Fruit fly (Drosophila melanogaster) whole organism, embryonic: ENCODE measurements around the gene tex.
A peak's percentile ranks its signal among the peaks of the same experiment; 100 is the strongest.

Experiments used
- B-H1 ChIP-seq: fragments of 200-800 bp; sonication (Bioruptor generic); IDR thresholded peaks from 3 replicates; pipeline ENCODE4 v1.3.6; 2022; ENCODE audit warnings: missing biosample characterization, missing genetic modification characterization
- CG10462 ChIP-seq: fragments of 200-800 bp; sonication (Bioruptor generic); optimal IDR thresholded peaks from 2 replicates; lab custom pipeline; 2016; ENCODE audit warnings: missing biosample characterization, missing genetic modification characterization
- CG10979 ChIP-seq: fragments of 200-800 bp; sonication (Bioruptor generic); optimal IDR thresholded peaks from 2 replicates; lab custom pipeline; 2018; ENCODE audit warnings: missing biosample characterization, mild to moderate bottlenecking, missing genetic modification characterization, moderate library complexity
- CG11398 ChIP-seq: fragments of 200-800 bp; sonication (Bioruptor generic); optimal IDR thresholded peaks from 2 replicates; lab custom pipeline; 2016; ENCODE audit warnings: missing biosample characterization, missing genetic modification characterization
- CG11456 ChIP-seq: fragments of 200-800 bp; sonication (Bioruptor generic); IDR thresholded peaks from 3 replicates; pipeline ENCODE4 v1.3.6; 2022; ENCODE audit warnings: missing biosample characterization, missing genetic modification characterization
- CG13424 ChIP-seq: fragments of 200-800 bp; sonication (Bioruptor generic); optimal IDR thresholded peaks from 2 replicates; lab custom pipeline; 2019; ENCODE audit warnings: missing biosample characterization, mild to moderate bottlenecking, missing genetic modification characterization, moderate library complexity
- CG17186 ChIP-seq: fragments of 200-800 bp; sonication (Bioruptor generic); optimal IDR thresholded peaks from 3 replicates; lab custom pipeline; 2017; ENCODE audit warnings: missing biosample characterization, missing genetic modification reagents, missing genetic modification characterization
- CG18262 ChIP-seq: fragments of 200-800 bp; optimal IDR thresholded peaks from 3 replicates; lab custom pipeline; 2019; ENCODE audit warnings: missing biosample characterization, mild to moderate bottlenecking, missing genetic modification characterization, moderate library complexity
- CG4617 ChIP-seq: fragments of 200-800 bp; sonication (Bioruptor generic); optimal IDR thresholded peaks from 3 replicates; lab custom pipeline; 2016; ENCODE audit warnings: missing biosample characterization, missing genetic modification characterization, borderline replicate concordance
- CG4820 ChIP-seq: fragments of 200-800 bp; sonication (Bioruptor generic); optimal IDR thresholded peaks from 3 replicates; lab custom pipeline; 2016; ENCODE audit warnings: missing biosample characterization, missing genetic modification characterization
- CG6654 ChIP-seq: fragments of 200-800 bp; sonication (Bioruptor generic); optimal IDR thresholded peaks from 2 replicates; lab custom pipeline; 2017; ENCODE audit warnings: missing biosample characterization, mild to moderate bottlenecking, missing genetic modification characterization
- CG7271 ChIP-seq: fragments of 200-800 bp; sonication (Bioruptor generic); optimal IDR thresholded peaks from 2 replicates; lab custom pipeline; 2018; ENCODE audit warnings: missing biosample characterization, mild to moderate bottlenecking, missing genetic modification characterization, moderate library complexity
- CG7839 ChIP-seq: fragments of 200-800 bp; sonication (Bioruptor generic); optimal IDR thresholded peaks from 3 replicates; lab custom pipeline; 2018; ENCODE audit warnings: missing biosample characterization, mild to moderate bottlenecking, missing genetic modification characterization, moderate library complexity
- CG8478 ChIP-seq: fragments of >200 bp; optimal IDR thresholded peaks from 2 replicates; lab custom pipeline; 2018
- CG9876 ChIP-seq: fragments of 200-800 bp; sonication (Bioruptor generic); optimal IDR thresholded peaks from 2 replicates; lab custom pipeline; 2016; ENCODE audit warnings: missing biosample characterization, missing genetic modification characterization
- D ChIP-seq, 2 experiments: fragments of 200-800 bp in 1 of 2; fragments of >200 bp in 1 of 2; sonication (Bioruptor generic) in 1 of 2; optimal IDR thresholded peaks; 2 replicates in 1 of 2; 3 replicates in 1 of 2; lab custom pipeline; 2017; ENCODE audit warnings: mild to moderate bottlenecking in 1 of 2, missing biosample characterization in 1 of 2, missing genetic modification characterization in 1 of 2, missing genetic modification reagents in 1 of 2
- D19A ChIP-seq: fragments of 200-800 bp; optimal IDR thresholded peaks from 3 replicates; lab custom pipeline; 2019; ENCODE audit warnings: missing biosample characterization, mild to moderate bottlenecking, missing genetic modification characterization, moderate library complexity
- Dll ChIP-seq: fragments of 200-800 bp; sonication (Bioruptor generic); IDR thresholded peaks from 4 replicates; pipeline ENCODE4 v1.3.6; 2022; ENCODE audit warnings: missing biosample characterization, missing genetic modification characterization; ENCODE audit not compliant: partially characterized antibody
- Dref ChIP-seq: fragments of 200-800 bp; sonication (Bioruptor generic); IDR thresholded peaks from 2 replicates; pipeline ENCODE4 v1.3.6; 2022; ENCODE audit warnings: missing biosample characterization, missing genetic modification characterization
- Eip74EF ChIP-seq, 2 experiments: fragments of 200-800 bp in 1 of 2; fragments of >200 bp in 1 of 2; sonication (Bioruptor generic) in 1 of 2; optimal IDR thresholded peaks; 2 replicates each; lab custom pipeline; 2017 to 2019; ENCODE audit warnings: missing biosample characterization in 2 of 2, missing genetic modification characterization in 2 of 2, mild to moderate bottlenecking in 1 of 2, moderate library complexity in 1 of 2
- Hand ChIP-seq: fragments of 200-800 bp; sonication (Bioruptor generic); optimal IDR thresholded peaks from 2 replicates; lab custom pipeline; 2017; ENCODE audit warnings: mild to moderate bottlenecking, missing biosample characterization, missing genetic modification reagents, missing genetic modification characterization
- Med ChIP-seq: fragments of 200-800 bp; sonication (Bioruptor generic); peaks from one replicate; lab custom pipeline; 2016; ENCODE audit warnings: missing biosample characterization, missing genetic modification characterization, mild to moderate bottlenecking, inconsistent platforms, moderate library complexity
- Mes4 ChIP-seq: fragments of 200-800 bp; sonication (Bioruptor generic); optimal IDR thresholded peaks from 2 replicates; lab custom pipeline; 2016; ENCODE audit warnings: missing biosample characterization, missing genetic modification characterization
- Oli ChIP-seq: fragments of 200-800 bp; sonication (Bioruptor generic); optimal IDR thresholded peaks from 2 replicates; lab custom pipeline; 2018; ENCODE audit warnings: missing biosample characterization, mild to moderate bottlenecking, missing genetic modification characterization, moderate library complexity
- Rx ChIP-seq: fragments of 200-800 bp; sonication (Bioruptor generic); IDR thresholded peaks from 2 replicates; pipeline ENCODE4 v1.3.6; 2022; ENCODE audit warnings: missing biosample characterization, missing genetic modification characterization
- YL-1 ChIP-seq: fragments of 200-800 bp; sonication (Bioruptor generic); optimal IDR thresholded peaks from 3 replicates; lab custom pipeline; 2017; ENCODE audit warnings: missing biosample characterization, mild to moderate bottlenecking, missing genetic modification characterization
- ash1 ChIP-seq: fragments of 200-800 bp; sonication (Bioruptor generic); optimal IDR thresholded peaks from 2 replicates; lab custom pipeline; 2018; ENCODE audit warnings: missing biosample characterization, mild to moderate bottlenecking, missing genetic modification characterization
- caup ChIP-seq: fragments of 200-800 bp; sonication (Bioruptor generic); optimal IDR thresholded peaks from 3 replicates; lab custom pipeline; 2017; ENCODE audit warnings: missing biosample characterization, mild to moderate bottlenecking, missing genetic modification characterization, moderate library complexity; ENCODE audit not compliant: severe bottlenecking
- chinmo ChIP-seq: fragments of 200-800 bp; sonication (Bioruptor generic); IDR thresholded peaks from 4 replicates; pipeline ENCODE4 v1.3.6; 2022; ENCODE audit warnings: missing biosample characterization, missing genetic modification characterization; ENCODE audit not compliant: partially characterized antibody
- crp ChIP-seq, 2 experiments: fragments of 200-800 bp; sonication (Bioruptor generic); optimal IDR thresholded peaks; 2 replicates in 1 of 2; 3 replicates in 1 of 2; lab custom pipeline; 2017; ENCODE audit warnings: missing biosample characterization in 2 of 2, missing genetic modification characterization in 2 of 2, mild to moderate bottlenecking in 1 of 2, moderate library complexity in 1 of 2
- fd3F ChIP-seq: fragments of 200-800 bp; sonication (Bioruptor generic); optimal IDR thresholded peaks from 2 replicates; lab custom pipeline; 2018; ENCODE audit warnings: missing biosample characterization, mild to moderate bottlenecking, missing genetic modification characterization, moderate library complexity
- fd96Cb ChIP-seq: fragments of 200-800 bp; sonication (Bioruptor generic); optimal IDR thresholded peaks from 2 replicates; lab custom pipeline; 2018; ENCODE audit warnings: missing biosample characterization, mild to moderate bottlenecking, missing genetic modification characterization, moderate library complexity
- gcm2 ChIP-seq: fragments of 200-800 bp; sonication (Bioruptor generic); optimal IDR thresholded peaks from 2 replicates; lab custom pipeline; 2016; ENCODE audit warnings: missing biosample characterization, missing genetic modification characterization
- gro ChIP-seq: fragments of 200-800 bp; sonication (Bioruptor generic); optimal IDR thresholded peaks from 2 replicates; lab custom pipeline; 2016; ENCODE audit warnings: missing biosample characterization, missing genetic modification characterization
- hkb ChIP-seq, 2 experiments: fragments of 200-800 bp in 1 of 2; fragments of >200 bp in 1 of 2; sonication (Bioruptor generic) in 1 of 2; IDR thresholded peaks in 1 of 2; optimal IDR thresholded peaks in 1 of 2; 2 replicates each; pipeline versions ENCODE4 v1.3.6 to Lab custom; 2017 to 2022; ENCODE audit warnings: missing biosample characterization in 1 of 2, missing genetic modification characterization in 1 of 2
- insv ChIP-seq, 2 experiments: fragments of 200-800 bp; sonication (Bioruptor generic); optimal IDR thresholded peaks; 3 replicates each; lab custom pipeline; 2016 to 2018; ENCODE audit warnings: missing biosample characterization in 2 of 2, missing genetic modification characterization in 2 of 2
- kni ChIP-seq: fragments of 200-800 bp; sonication (Bioruptor generic); optimal IDR thresholded peaks from 3 replicates; lab custom pipeline; 2017; ENCODE audit warnings: mild to moderate bottlenecking, missing biosample characterization, missing genetic modification reagents, missing genetic modification characterization
- knrl ChIP-seq: fragments of 200-800 bp; sonication (Bioruptor generic); IDR thresholded peaks from 3 replicates; pipeline ENCODE4 v1.3.6; 2022; ENCODE audit warnings: missing biosample characterization, missing genetic modification characterization; ENCODE audit not compliant: partially characterized antibody
- lab ChIP-seq: fragments of 200-800 bp; sonication (Bioruptor generic); optimal IDR thresholded peaks from 3 replicates; lab custom pipeline; 2017; ENCODE audit warnings: missing biosample characterization, missing genetic modification characterization, mild to moderate bottlenecking, moderate library complexity, missing genetic modification reagents
- nerfin-2 ChIP-seq: fragments of 200-800 bp; sonication (Bioruptor generic); IDR thresholded peaks from 2 replicates; pipeline ENCODE4 v1.3.6; 2022; ENCODE audit warnings: missing biosample characterization, missing genetic modification characterization; ENCODE audit not compliant: partially characterized antibody
- pb ChIP-seq: fragments of 200-800 bp; sonication (Bioruptor generic); optimal IDR thresholded peaks from 3 replicates; lab custom pipeline; 2016; ENCODE audit warnings: missing biosample characterization, missing genetic modification characterization
- peb ChIP-seq: fragments of 200-800 bp; sonication (Bioruptor generic); IDR thresholded peaks from 2 replicates; pipeline ENCODE4 v1.3.6; 2022; ENCODE audit warnings: missing biosample characterization, missing genetic modification characterization
- phol ChIP-seq: fragments of 200-800 bp; sonication (Bioruptor generic); optimal IDR thresholded peaks from 3 replicates; lab custom pipeline; 2018; ENCODE audit warnings: missing biosample characterization, mild to moderate bottlenecking, missing genetic modification characterization, moderate library complexity
- pum ChIP-seq: fragments of 200-800 bp; sonication (Bioruptor generic); optimal IDR thresholded peaks from 2 replicates; lab custom pipeline; 2016; ENCODE audit warnings: missing biosample characterization, missing genetic modification characterization
- pzg ChIP-seq: fragments of 200-800 bp; sonication (Bioruptor generic); optimal IDR thresholded peaks from 3 replicates; lab custom pipeline; 2018; ENCODE audit warnings: missing biosample characterization, mild to moderate bottlenecking, missing genetic modification characterization, moderate library complexity
- sima ChIP-seq: fragments of 200-800 bp; sonication (Bioruptor generic); optimal IDR thresholded peaks from 2 replicates; lab custom pipeline; 2016; ENCODE audit warnings: missing biosample characterization, missing genetic modification characterization
- ssp ChIP-seq: fragments of 200-800 bp; sonication (Bioruptor generic); IDR thresholded peaks from 2 replicates; pipeline ENCODE4 v1.3.6; 2022; ENCODE audit warnings: missing biosample characterization, missing genetic modification characterization
- tin ChIP-seq: fragments of 200-800 bp; sonication (Bioruptor generic); optimal IDR thresholded peaks from 3 replicates; lab custom pipeline; 2016; ENCODE audit warnings: missing biosample characterization, missing genetic modification characterization
- yki ChIP-seq: fragments of >200 bp; optimal IDR thresholded peaks from 3 replicates; lab custom pipeline; 2018

The tex gene

DNA sequence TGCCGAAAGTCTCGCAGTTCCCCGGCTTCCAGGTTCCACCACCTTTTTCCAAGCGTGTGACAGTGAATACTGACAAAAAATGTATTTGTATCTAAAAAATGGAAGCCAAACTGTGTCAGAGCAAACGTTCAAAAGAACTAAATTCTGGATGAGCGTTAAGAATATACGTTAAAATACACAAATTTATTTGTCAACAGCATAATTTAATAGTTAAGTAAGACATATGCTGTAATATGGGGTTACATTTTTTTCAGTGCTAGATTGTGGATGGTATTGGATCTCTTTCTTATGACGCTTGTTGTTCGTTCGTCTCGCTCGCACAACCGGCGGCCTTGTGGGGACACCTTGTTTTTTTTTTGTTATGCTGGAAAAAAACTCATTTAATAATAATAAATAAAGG is 47.1 kb upstream of the tex start:
- TF ChIP-seq D19A (tag; lab: Kevin White, UChicago) = peak; percentile 82
- TF ChIP-seq pum (GFP tag; lab: Kevin White, UChicago) = peak; percentile 94
- TF ChIP-seq CG7271 (tag; lab: Kevin White, UChicago) = peak; percentile 37
- peak; percentile 84 for TF ChIP-seq peb (GFP tag; lab: Robert Waterston, UW)
- no peak for TF ChIP-seq D (optimal IDR thresholded peaks at IDR 0.05; lab: Kevin White, UChicago)
- peak; percentile 88 for TF ChIP-seq D (GFP tag; optimal IDR thresholded peaks at IDR 0.05; lab: Kevin White, UChicago)
- peak; percentile 100 for TF ChIP-seq Med (GFP tag; lab: Kevin White, UChicago)
- peak; percentile 93 for TF ChIP-seq fd3F (GFP tag; lab: Kevin White, UChicago)
- TF ChIP-seq lab (GFP tag; lab: Kevin White, UChicago) = peak; percentile 98
- TF ChIP-seq B-H1 = peak; percentile 92
- peak; percentile 94 for TF ChIP-seq Hand (GFP tag; lab: Kevin White, UChicago)
- peak; percentile 97 for TF ChIP-seq caup (GFP tag; lab: Kevin White, UChicago)
- TF ChIP-seq kni (GFP tag; lab: Kevin White, UChicago) = no peak
- TF ChIP-seq sima (GFP tag; lab: Kevin White, UChicago) = peak; percentile 88
- TF ChIP-seq CG17186 (GFP tag; lab: Kevin White, UChicago) = peak; percentile 29
- peak in 1 of 2 experiments; percentile 57 for TF ChIP-seq crp (GFP tag; optimal IDR thresholded peaks at IDR 0.05; lab: Kevin White, UChicago)
- TF ChIP-seq tin (GFP tag; lab: Kevin White, UChicago) = peak; percentile 97
- peak; percentile 86 for TF ChIP-seq CG18262 (tag; lab: Kevin White, UChicago)
- TF ChIP-seq chinmo (GFP tag; lab: Robert Waterston, UW) = no peak
- peak; percentile 83 for TF ChIP-seq ssp
- TF ChIP-seq YL-1 = peak; percentile 79
- TF ChIP-seq Rx (GFP tag; lab: Robert Waterston, UW) = peak; percentile 87
- peak; percentile 90 for TF ChIP-seq fd96Cb (tag; lab: Kevin White, UChicago)
- peak in 1 of 2 experiments; percentile 81 for TF ChIP-seq Eip74EF (GFP tag; optimal IDR thresholded peaks at IDR 0.05; lab: Kevin White, UChicago)
- TF ChIP-seq gcm2 (GFP tag; lab: Kevin White, UChicago) = peak; percentile 92
- 0 out of 2 replicates have a peak, but pooled peaks have one; percentile 33 for TF ChIP-seq Dref (GFP tag; lab: Robert Waterston, UW)
- no peak for TF ChIP-seq nerfin-2 (GFP tag; lab: Robert Waterston, UW)
- no peak for TF ChIP-seq CG8478
- no peak for TF ChIP-seq hkb (optimal IDR thresholded peaks at IDR 0.05; lab: Kevin White, UChicago)
- peak; percentile 96 for TF ChIP-seq hkb (GFP tag; IDR thresholded peaks at IDR 0.05; lab: Robert Waterston, UW)
- peak; percentile 80 for TF ChIP-seq CG10462
- TF ChIP-seq CG4820 (GFP tag; lab: Kevin White, UChicago) = peak; percentile 87
- peak; percentile 82 for TF ChIP-seq CG6654
- TF ChIP-seq pzg (GFP tag; lab: Kevin White, UChicago) = peak; percentile 27
- TF ChIP-seq Mes4 (GFP tag; lab: Kevin White, UChicago) = peak; percentile 89
- peak; percentile 97 for TF ChIP-seq gro
- peak; percentile 96 for TF ChIP-seq CG7839 (tag; lab: Kevin White, UChicago)
- TF ChIP-seq CG11398 = peak; percentile 88
- TF ChIP-seq CG10979 (tag; lab: Kevin White, UChicago) = peak; percentile 87
- peak; percentile 79 for TF ChIP-seq CG4617 (GFP tag; lab: Kevin White, UChicago)
- no peak for TF ChIP-seq yki (lab: Kevin White, UChicago)
- peak; percentile 91 for TF ChIP-seq CG9876 (GFP tag; lab: Kevin White, UChicago)
- peak; percentile 70 for TF ChIP-seq ash1 (GFP tag; lab: Kevin White, UChicago)
- peak; percentile 93 for TF ChIP-seq Oli (tag; lab: Kevin White, UChicago)
- peak; percentile 91 for TF ChIP-seq phol (tag; lab: Kevin White, UChicago)
- TF ChIP-seq CG13424 (tag; lab: Kevin White, UChicago) = peak; percentile 92
- TF ChIP-seq Dll (GFP tag; lab: Robert Waterston, UW) = no peak
- peak; percentile 95 for TF ChIP-seq CG11456
- TF ChIP-seq insv (GFP tag; optimal IDR thresholded peaks at IDR 0.05; lab: Kevin White, UChicago) = peak in 1 of 2 experiments; percentile 66
- TF ChIP-seq knrl (GFP tag; lab: Robert Waterston, UW) = no peak
- TF ChIP-seq pb (GFP tag; lab: Kevin White, UChicago) = peak; percentile 96
